Worm (Caenorhabditis elegans) whole organism, L2 larva: Measurements from ENCODE around the gene best-1.

Experiments
- ceh-82 ChIP-seq: fragments of 150-350 bp; optimal IDR thresholded peaks from 2 replicates; lab custom pipeline; 2014; ENCODE audit warnings: missing biosample characterization, missing genetic modification characterization
- lin-39 ChIP-seq: fragments of 150-350 bp; optimal IDR thresholded peaks from 2 replicates; lab custom pipeline; 2014; ENCODE audit warnings: missing biosample characterization, missing genetic modification reagents, missing genetic modification characterization
- nhr-11 ChIP-seq: fragments of 150-350 bp; optimal IDR thresholded peaks from 2 replicates; lab custom pipeline; 2014; ENCODE audit warnings: missing biosample characterization, missing genetic modification characterization
- skn-1 ChIP-seq: sonication (generic microtip); optimal IDR thresholded peaks from 2 replicates; lab custom pipeline; 2017; ENCODE audit warnings: missing biosample characterization, missing genetic modification characterization
- unc-62 ChIP-seq: fragments of 150-350 bp; optimal IDR thresholded peaks from 2 replicates; lab custom pipeline; 2014; ENCODE audit warnings: missing biosample characterization, missing genetic modification reagents, missing genetic modification characterization

- TF ChIP-seq lin-39 (tag; lab: Kevin White, UChicago) (no peak), ceh-82 (tag; lab: Kevin White, UChicago) (no peak), nhr-11 (tag; lab: Kevin White, UChicago) (no peak), skn-1 (tag; lab: Kevin White, UChicago) (no peak), unc-62 (GFP tag; lab: Kevin White, UChicago) (no peak)
These were observed 31.2 kb downstream of the best-1 start for ce11 chrIV:13078342-13078741.
